Worm (Caenorhabditis elegans): ENCODE measurements around the gene nhr-46.

DNA sequence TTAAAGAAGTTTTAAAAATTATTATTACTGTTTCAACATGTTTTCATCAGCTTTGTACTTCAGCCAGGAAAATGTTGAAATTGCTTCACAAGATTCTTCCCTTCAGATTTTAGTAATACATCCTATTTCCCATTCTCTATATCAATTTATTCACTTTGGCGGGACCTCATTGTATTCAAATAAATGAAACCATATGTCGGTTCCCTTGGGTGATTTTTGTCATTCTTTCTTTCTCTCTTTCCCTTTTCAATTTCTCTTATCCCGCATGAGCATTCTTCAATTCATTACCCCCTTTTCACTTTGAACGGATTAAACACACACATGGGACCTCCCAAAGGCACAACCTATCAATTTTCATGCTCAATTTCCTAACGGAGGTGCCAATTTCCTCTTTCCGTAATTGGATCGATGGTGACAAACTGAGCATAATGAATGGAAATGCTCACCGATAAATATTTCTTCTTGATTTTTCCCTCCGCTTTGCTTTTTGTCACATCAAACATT is 45.9 kb upstream of the nhr-46 start:
- TF ChIP-seq ztf-29 (GFP tag; IDR thresholded peaks at IDR 0.05) (no peak), T22C8.4 (GFP tag; IDR thresholded peaks at IDR 0.05) (no peak), ztf-23 (GFP tag; IDR thresholded peaks at IDR 0.05) (no peak), tab-1 (GFP tag; IDR thresholded peaks at IDR 0.05) (no peak), flt-1 (GFP tag; IDR thresholded peaks at IDR 0.05) (no peak), med-1 (GFP tag; optimal IDR thresholded peaks at IDR 0.05; ENCODE audit: insufficient read depth) (no peak), klf-2 (GFP tag; conservative IDR thresholded peaks at IDR 0.05) (no peak), cog-1 (tag; optimal IDR thresholded peaks at IDR 0.05) (no peak)

All from whole organism, midembryonic.